Fruit fly (Drosophila melanogaster): ENCODE results near the gene Ent2.

The Ent2 gene

dm6 chr2L:6561463-6562357 lies at the start of gene Ent2, which contains the start of gene Trmt6:
Gene Ent2 (plus strand): TSS chr2L:6562325.
Gene Trmt6 (minus strand): TSS chr2L:6562289.
- peak; percentile 91 for TF ChIP-seq CG17801 (GFP tag; optimal IDR thresholded peaks at IDR 0.05; ENCODE audit: partially characterized antibody)

dm6 chr2L:6513948-6514347 lies 48.2 kb upstream of the Ent2 start:
- TF ChIP-seq CG17801 (GFP tag; optimal IDR thresholded peaks at IDR 0.05; ENCODE audit: partially characterized antibody), result no peak

- TF ChIP-seq CG17801 (GFP tag; optimal IDR thresholded peaks at IDR 0.05; ENCODE audit: partially characterized antibody), result peak; percentile 11
These were observed 35.1 kb upstream of the Ent2 start for dm6 chr2L:6526996-6527395.

dm6 chr2L:6530952-6531512 lies 31.1 kb upstream of the Ent2 start:
- TF ChIP-seq CG17801 (GFP tag; optimal IDR thresholded peaks at IDR 0.05; ENCODE audit: partially characterized antibody), result no peak

- TF ChIP-seq CG17801 (GFP tag; optimal IDR thresholded peaks at IDR 0.05; ENCODE audit: partially characterized antibody), result no peak
These were observed 30.0 kb upstream of the Ent2 start for dm6 chr2L:6531985-6532699.

- TF ChIP-seq CG17801 (GFP tag; optimal IDR thresholded peaks at IDR 0.05; ENCODE audit: partially characterized antibody), result no peak
These were observed 29.1 kb upstream of the Ent2 start for dm6 chr2L:6532977-6533376.

- TF ChIP-seq CG17801 (GFP tag; optimal IDR thresholded peaks at IDR 0.05; ENCODE audit: partially characterized antibody), result no peak
These were observed 28.4 kb upstream of the Ent2 start for dm6 chr2L:6533719-6534118.

- no peak for TF ChIP-seq CG17801 (GFP tag; optimal IDR thresholded peaks at IDR 0.05; ENCODE audit: partially characterized antibody)
These were observed 27.9 kb upstream of the Ent2 start for dm6 chr2L:6534125-6534815.

- TF ChIP-seq CG17801 (GFP tag; optimal IDR thresholded peaks at IDR 0.05; ENCODE audit: partially characterized antibody), result peak; percentile 2
These were observed 26.0 kb upstream of the Ent2 start for dm6 chr2L:6536044-6536581.

- TF ChIP-seq CG17801 (GFP tag; optimal IDR thresholded peaks at IDR 0.05; ENCODE audit: partially characterized antibody), result no peak
These were observed 22.3 kb upstream of the Ent2 start for dm6 chr2L:6539623-6540381.

dm6 chr2L:6546883-6547471 lies 15.1 kb upstream of the Ent2 start, which contains the start of gene eya:
Gene eya (minus strand): TSS chr2L:6546976.
- no peak for TF ChIP-seq CG17801 (GFP tag; optimal IDR thresholded peaks at IDR 0.05; ENCODE audit: partially characterized antibody)

- no peak for TF ChIP-seq CG17801 (GFP tag; optimal IDR thresholded peaks at IDR 0.05; ENCODE audit: partially characterized antibody)
These were observed 14.1 kb upstream of the Ent2 start for dm6 chr2L:6547978-6548377.

dm6 chr2L:6550809-6551208 lies 11.3 kb upstream of the Ent2 start:
- TF ChIP-seq CG17801 (GFP tag; optimal IDR thresholded peaks at IDR 0.05; ENCODE audit: partially characterized antibody), result no peak

- TF ChIP-seq CG17801 (GFP tag; optimal IDR thresholded peaks at IDR 0.05; ENCODE audit: partially characterized antibody), result no peak
These were observed 10.7 kb upstream of the Ent2 start for dm6 chr2L:6551452-6551851.

Data from ovary, adult (tissue).